Fruit fly (Drosophila melanogaster): ENCODE data around the gene CG12499.

dm6 chr3R:22400246-22400645 lies 46.1 kb downstream of the CG12499 start:
- no peak for TF ChIP-seq CG15710 (tag; optimal IDR thresholded peaks at IDR 0.05)
- no peak for TF ChIP-seq CG12605 (GFP tag; IDR thresholded peaks at IDR 0.05)
- no peak for TF ChIP-seq EcR (GFP tag; optimal IDR thresholded peaks at IDR 0.05)

All from whole organism, pupa.